Worm (Caenorhabditis elegans) whole organism, L1 larva: ENCODE results near the gene Y37E11AL.3.

Experiments
- ama-1 ChIP-seq: fragments of 150-350 bp; optimal IDR thresholded peaks from 2 replicates; lab custom pipeline; 2014
- ceh-82 ChIP-seq, 3 experiments: fragments of 150-350 bp in 1 of 3; sonication (generic microtip) in 2 of 3; optimal IDR thresholded peaks; 2 replicates each; lab custom pipeline; 2014 to 2017; ENCODE audit warnings: missing biosample characterization in 3 of 3, missing genetic modification characterization in 3 of 3
- elt-2 ChIP-seq: sonication (generic microtip); optimal IDR thresholded peaks from 2 replicates; lab custom pipeline; 2016; ENCODE audit warnings: missing genetic modification characterization, mild to moderate bottlenecking, inconsistent platforms, missing compliant biosample characterization, missing genetic modification reagents
- hlh-17 ChIP-seq: fragments of 200-800 bp; sonication (Bioruptor generic); optimal IDR thresholded peaks from 2 replicates; lab custom pipeline; 2018; ENCODE audit warnings: missing genetic modification characterization, mild to moderate bottlenecking, missing compliant biosample characterization, moderate library complexity, borderline replicate concordance
- lin-15B ChIP-seq: fragments of 150-350 bp; sonication (generic microtip); optimal IDR thresholded peaks from 3 replicates; lab custom pipeline; 2014; ENCODE audit warnings: missing biosample characterization, missing genetic modification characterization
- nhr-237 ChIP-seq: fragments of 150-350 bp; optimal IDR thresholded peaks from 2 replicates; lab custom pipeline; 2014; ENCODE audit warnings: missing biosample characterization, missing genetic modification characterization
- nhr-28 ChIP-seq: fragments of 150-350 bp; optimal IDR thresholded peaks from 2 replicates; lab custom pipeline; 2014; ENCODE audit warnings: missing biosample characterization, missing genetic modification characterization
- nhr-47 ChIP-seq: sonication (generic microtip); optimal IDR thresholded peaks from 2 replicates; lab custom pipeline; 2016; ENCODE audit warnings: mild to moderate bottlenecking, missing genetic modification characterization, moderate library complexity, missing compliant biosample characterization
- tbx-2 ChIP-seq: sonication (generic microtip); optimal IDR thresholded peaks from 2 replicates; lab custom pipeline; 2016; ENCODE audit warnings: missing genetic modification characterization, missing compliant biosample characterization
- unc-30 ChIP-seq: sonication (generic microtip); optimal IDR thresholded peaks from 2 replicates; lab custom pipeline; 2017; ENCODE audit warnings: missing biosample characterization, missing genetic modification characterization

- TF ChIP-seq ceh-82 (tag; optimal IDR thresholded peaks at IDR 0.05; lab: Kevin White, UChicago) = no peak
- no peak for TF ChIP-seq ama-1 (lab: Kevin White, UChicago)
- no peak for TF ChIP-seq nhr-28 (tag; lab: Kevin White, UChicago)
- TF ChIP-seq nhr-47 (tag; lab: Kevin White, UChicago) = no peak
- TF ChIP-seq lin-15B (tag; lab: Kevin White, UChicago) = no peak
- no peak for TF ChIP-seq unc-30 (tag; lab: Kevin White, UChicago)
- no peak for TF ChIP-seq elt-2 (tag; lab: Kevin White, UChicago)
- TF ChIP-seq nhr-237 (tag; lab: Kevin White, UChicago) = no peak
- TF ChIP-seq hlh-17 (GFP tag; lab: Kevin White, UChicago) = no peak
- no peak for TF ChIP-seq tbx-2 (tag; lab: Kevin White, UChicago)
These were observed 5.8 kb downstream of the Y37E11AL.3 start, which contains the start of gene Y37E11AL.9 for ce11 chrIV:3700554-3700953.
